Fruit fly (Drosophila melanogaster): Measurements from ENCODE around the gene ImpL1.

dm6 chr3L:13433522-13433921, 51.0 kb downstream of the ImpL1 start:
- no peak for TF ChIP-seq woc (GFP tag; optimal IDR thresholded peaks at IDR 0.05)
- TF ChIP-seq Myc (optimal IDR thresholded peaks at IDR 0.05) = no peak
- no peak for TF ChIP-seq lola (GFP tag; optimal IDR thresholded peaks at IDR 0.05)
- TF ChIP-seq Sp1 (GFP tag; optimal IDR thresholded peaks at IDR 0.05) = no peak
- no peak for TF ChIP-seq N (GFP tag; optimal IDR thresholded peaks at IDR 0.05)
- no peak for TF ChIP-seq Hr83 (GFP tag; optimal IDR thresholded peaks at IDR 0.05; ENCODE audit: poor library complexity, severe bottlenecking)
- TF ChIP-seq Vsx2 (GFP tag; optimal IDR thresholded peaks at IDR 0.05; ENCODE audit: partially characterized antibody) = no peak
- TF ChIP-seq GATAd (GFP tag; optimal IDR thresholded peaks at IDR 0.05) = no peak
- no peak for TF ChIP-seq Mio (GFP tag; optimal IDR thresholded peaks at IDR 0.05)
- TF ChIP-seq Jra (GFP tag; optimal IDR thresholded peaks at IDR 0.05) = no peak
- TF ChIP-seq foxo (GFP tag; optimal IDR thresholded peaks at IDR 0.05) = no peak
- no peak for TF ChIP-seq Abd-B (GFP tag; optimal IDR thresholded peaks at IDR 0.05)
- no peak for TF ChIP-seq Rel (GFP tag; optimal IDR thresholded peaks at IDR 0.05)
- TF ChIP-seq Rel (tag; optimal IDR thresholded peaks at IDR 0.05) = no peak
- TF ChIP-seq rgr (GFP tag; optimal IDR thresholded peaks at IDR 0.05) = no peak

Data from whole organism, wandering third instar larva.